Worm (Caenorhabditis elegans) whole organism, L1 larva: ENCODE results near the gene col-181.

ENCODE experiments used
- C04F5.9 ChIP-seq: sonication (generic microtip); optimal IDR thresholded peaks from 2 replicates; lab custom pipeline; 2016; ENCODE audit warnings: missing genetic modification characterization, missing compliant biosample characterization
- F16B12.6 ChIP-seq: fragments of 150-350 bp; optimal IDR thresholded peaks from 2 replicates; lab custom pipeline; 2014; ENCODE audit warnings: missing biosample characterization, missing genetic modification characterization
- aly-2 ChIP-seq: fragments of 150-350 bp; optimal IDR thresholded peaks from 2 replicates; lab custom pipeline; 2014; ENCODE audit warnings: missing biosample characterization, missing genetic modification characterization
- ama-1 ChIP-seq: fragments of 150-350 bp; optimal IDR thresholded peaks from 2 replicates; lab custom pipeline; 2014
- blmp-1 ChIP-seq: fragments of 150-350 bp; optimal IDR thresholded peaks from 2 replicates; lab custom pipeline; 2014; ENCODE audit warnings: missing biosample characterization, missing genetic modification characterization
- ceh-88 ChIP-seq: fragments of 200-800 bp; sonication (Bioruptor generic); IDR thresholded peaks from 2 replicates; pipeline ENCODE4 v1.3.6; 2022; ENCODE audit warnings: missing genetic modification characterization, missing compliant biosample characterization
- ceh-90 ChIP-seq: sonication (generic microtip); optimal IDR thresholded peaks from 2 replicates; lab custom pipeline; 2016; ENCODE audit warnings: missing genetic modification characterization, missing compliant biosample characterization
- dpl-1 ChIP-seq, 3 experiments: fragments of 150-350 bp in 2 of 3; sonication (generic microtip) in 1 of 3; optimal IDR thresholded peaks; 2 replicates each; lab custom pipeline; 2014 to 2017; ENCODE audit warnings: missing biosample characterization in 3 of 3, missing genetic modification characterization in 3 of 3, missing genetic modification reagents in 3 of 3
- dsc-1 ChIP-seq: sonication (generic microtip); optimal IDR thresholded peaks from 2 replicates; lab custom pipeline; 2016; ENCODE audit warnings: mild to moderate bottlenecking, missing genetic modification characterization, missing compliant biosample characterization
- efl-1 ChIP-seq, 4 experiments: fragments of 150-350 bp; optimal IDR thresholded peaks in 3 of 4; peaks in 1 of 4; 1 replicate in 1 of 4; 2 replicates in 3 of 4; lab custom pipeline; 2014; ENCODE audit warnings: missing biosample characterization in 2 of 4, missing genetic modification characterization in 2 of 4, missing genetic modification reagents in 2 of 4
- egl-13 ChIP-seq: sonication (generic microtip); optimal IDR thresholded peaks from 2 replicates; lab custom pipeline; 2016; ENCODE audit warnings: missing genotype, missing genetic modification reagents, missing genetic modification characterization, missing compliant biosample characterization
- egl-27 ChIP-seq, 2 experiments: fragments of 150-350 bp in 1 of 2; sonication (generic microtip); optimal IDR thresholded peaks; 3 replicates each; lab custom pipeline; 2017 to 2018; ENCODE audit warnings: missing biosample characterization in 2 of 2, missing genetic modification characterization in 2 of 2, missing genetic modification reagents in 2 of 2
- elt-2 ChIP-seq: sonication (generic microtip); optimal IDR thresholded peaks from 2 replicates; lab custom pipeline; 2016; ENCODE audit warnings: missing genetic modification characterization, mild to moderate bottlenecking, inconsistent platforms, missing compliant biosample characterization, missing genetic modification reagents
- elt-3 ChIP-seq, 6 experiments: fragments of 150-350 bp in 1 of 6; sonication (generic microtip); optimal IDR thresholded peaks; 2 replicates each; lab custom pipeline; 2017 to 2018; ENCODE audit warnings: missing biosample characterization in 6 of 6, missing genetic modification characterization in 6 of 6, inconsistent platforms in 1 of 6
- fkh-10 ChIP-seq: sonication (generic microtip); optimal IDR thresholded peaks from 2 replicates; lab custom pipeline; 2017; ENCODE audit warnings: missing biosample characterization, missing genetic modification reagents, missing genetic modification characterization
- fkh-4 ChIP-seq: sonication (generic microtip); optimal IDR thresholded peaks from 2 replicates; lab custom pipeline; 2016; ENCODE audit warnings: missing compliant biosample characterization, missing genetic modification characterization, borderline replicate concordance
- fkh-8 ChIP-seq: sonication (generic microtip); optimal IDR thresholded peaks from 2 replicates; lab custom pipeline; 2016; ENCODE audit warnings: mild to moderate bottlenecking, missing genetic modification characterization, missing compliant biosample characterization
- grh-1 ChIP-seq: fragments of 200-800 bp; sonication (Bioruptor generic); IDR thresholded peaks from 2 replicates; pipeline ENCODE4 v1.3.6; 2022; ENCODE audit warnings: missing genetic modification reagents, missing genetic modification characterization, missing compliant biosample characterization
- hlh-17 ChIP-seq: fragments of 200-800 bp; sonication (Bioruptor generic); optimal IDR thresholded peaks from 2 replicates; lab custom pipeline; 2018; ENCODE audit warnings: missing genetic modification characterization, mild to moderate bottlenecking, missing compliant biosample characterization, moderate library complexity, borderline replicate concordance
- hlh-4 ChIP-seq: sonication (generic microtip); optimal IDR thresholded peaks from 2 replicates; lab custom pipeline; 2016; ENCODE audit warnings: mild to moderate bottlenecking, missing genetic modification characterization, missing compliant biosample characterization
- hpl-2 ChIP-seq: fragments of 150-350 bp; optimal IDR thresholded peaks from 2 replicates; lab custom pipeline; 2014; ENCODE audit warnings: missing biosample characterization, missing genetic modification reagents, missing genetic modification characterization
- irx-1 ChIP-seq: sonication (generic microtip); optimal IDR thresholded peaks from 2 replicates; lab custom pipeline; 2016; ENCODE audit warnings: missing genetic modification characterization, missing compliant biosample characterization
- isw-1 ChIP-seq: fragments of 200-800 bp; sonication (Bioruptor generic); IDR thresholded peaks from 2 replicates; pipeline ENCODE4 v1.3.6; 2022; ENCODE audit warnings: missing genetic modification characterization, missing compliant biosample characterization
- jun-1 ChIP-seq: fragments of 150-350 bp; optimal IDR thresholded peaks from 2 replicates; lab custom pipeline; 2014; ENCODE audit warnings: missing biosample characterization, missing genetic modification reagents, missing genetic modification characterization
- lin-14 ChIP-seq: fragments of 200-800 bp; sonication (Bioruptor generic); optimal IDR thresholded peaks from 2 replicates; lab custom pipeline; 2018; ENCODE audit warnings: mild to moderate bottlenecking, missing genetic modification characterization, moderate library complexity, missing compliant biosample characterization
- lin-35 ChIP-seq, 2 experiments: fragments of 150-350 bp; optimal IDR thresholded peaks; 2 replicates each; lab custom pipeline; 2014; ENCODE audit warnings: missing biosample characterization in 2 of 2, missing genetic modification characterization in 2 of 2, missing genetic modification reagents in 2 of 2
- lir-3 ChIP-seq: sonication (generic microtip); optimal IDR thresholded peaks from 2 replicates; lab custom pipeline; 2016; ENCODE audit warnings: mild to moderate bottlenecking, missing genetic modification characterization, moderate library complexity, missing compliant biosample characterization; ENCODE audit not compliant: poor library complexity
- lsy-2 ChIP-seq, 2 experiments: fragments of 150-350 bp; optimal IDR thresholded peaks; 2 replicates each; lab custom pipeline; 2014; ENCODE audit warnings: missing biosample characterization in 2 of 2, missing genetic modification characterization in 2 of 2
- mab-9 ChIP-seq: fragments of 200-800 bp; sonication (Bioruptor generic); IDR thresholded peaks from 2 replicates; pipeline ENCODE4 v1.3.6; 2022; ENCODE audit warnings: missing genetic modification reagents, missing genetic modification characterization, missing compliant biosample characterization
- nhr-12 ChIP-seq: sonication (generic microtip); optimal IDR thresholded peaks from 2 replicates; lab custom pipeline; 2017; ENCODE audit warnings: missing biosample characterization, missing genetic modification characterization
- nhr-19 ChIP-seq: fragments of 200-800 bp; sonication (Bioruptor generic); conservative IDR thresholded peaks from 2 replicates; pipeline ENCODE4 v1.3.6; 2022; ENCODE audit warnings: missing genetic modification characterization, missing compliant biosample characterization
- nhr-47 ChIP-seq: sonication (generic microtip); optimal IDR thresholded peaks from 2 replicates; lab custom pipeline; 2016; ENCODE audit warnings: mild to moderate bottlenecking, missing genetic modification characterization, moderate library complexity, missing compliant biosample characterization
- nhr-76 ChIP-seq: sonication (generic microtip); optimal IDR thresholded peaks from 2 replicates; lab custom pipeline; 2017; ENCODE audit warnings: missing biosample characterization, missing genetic modification characterization
- nhr-85 ChIP-seq: sonication (generic microtip); peaks from one replicate; lab custom pipeline; 2016; ENCODE audit warnings: missing genetic modification characterization, inconsistent platforms, missing compliant biosample characterization
- nhr-90 ChIP-seq: sonication (generic microtip); optimal IDR thresholded peaks from 2 replicates; lab custom pipeline; 2016; ENCODE audit warnings: mild to moderate bottlenecking, missing genetic modification characterization, missing compliant biosample characterization; ENCODE audit not compliant: poor library complexity
- pax-3 ChIP-seq: fragments of 200-800 bp; sonication (Bioruptor generic); optimal IDR thresholded peaks from 2 replicates; lab custom pipeline; 2018; ENCODE audit warnings: mild to moderate bottlenecking, missing genetic modification characterization, moderate library complexity, missing compliant biosample characterization
- pqm-1 ChIP-seq: sonication (generic microtip); optimal IDR thresholded peaks from 3 replicates; lab custom pipeline; 2017; ENCODE audit warnings: missing biosample characterization, missing genetic modification characterization
- rnt-1 ChIP-seq: sonication (generic microtip); optimal IDR thresholded peaks from 2 replicates; lab custom pipeline; 2016; ENCODE audit warnings: mild to moderate bottlenecking, missing genetic modification characterization, moderate library complexity, missing compliant biosample characterization
- sptf-1 ChIP-seq: fragments of 150-350 bp; optimal IDR thresholded peaks from 2 replicates; lab custom pipeline; 2014; ENCODE audit warnings: missing biosample characterization, missing genetic modification characterization
- swsn-7 ChIP-seq: sonication (generic microtip); optimal IDR thresholded peaks from 2 replicates; lab custom pipeline; 2016; ENCODE audit warnings: missing genetic modification characterization, missing compliant biosample characterization
- tbx-2 ChIP-seq: sonication (generic microtip); optimal IDR thresholded peaks from 2 replicates; lab custom pipeline; 2016; ENCODE audit warnings: missing genetic modification characterization, missing compliant biosample characterization
- tlp-1 ChIP-seq: fragments of 150-350 bp; optimal IDR thresholded peaks from 2 replicates; lab custom pipeline; 2014; ENCODE audit warnings: missing biosample characterization, missing genetic modification characterization
- unc-130 ChIP-seq: fragments of 150-350 bp; optimal IDR thresholded peaks from 2 replicates; lab custom pipeline; 2017; ENCODE audit warnings: missing biosample characterization, missing genetic modification characterization, inconsistent platforms
- unc-30 ChIP-seq: sonication (generic microtip); optimal IDR thresholded peaks from 2 replicates; lab custom pipeline; 2017; ENCODE audit warnings: missing biosample characterization, missing genetic modification characterization
- unc-62 ChIP-seq: fragments of 150-350 bp; optimal IDR thresholded peaks from 2 replicates; lab custom pipeline; 2014; ENCODE audit warnings: missing biosample characterization, missing genetic modification reagents, missing genetic modification characterization
- unc-86 ChIP-seq: sonication (generic microtip); optimal IDR thresholded peaks from 2 replicates; lab custom pipeline; 2016; ENCODE audit warnings: missing genetic modification characterization, missing compliant biosample characterization
- unc-98 ChIP-seq: fragments of 200-800 bp; sonication (Bioruptor generic); IDR thresholded peaks from 2 replicates; pipeline ENCODE4 v1.3.6; 2022; ENCODE audit warnings: missing genetic modification characterization, missing compliant biosample characterization
- xbp-1 ChIP-seq: sonication (generic microtip); optimal IDR thresholded peaks from 2 replicates; lab custom pipeline; 2016; ENCODE audit warnings: missing genetic modification characterization, missing compliant biosample characterization
- zag-1 ChIP-seq: fragments of 150-350 bp; optimal IDR thresholded peaks from 2 replicates; lab custom pipeline; 2014; ENCODE audit warnings: missing biosample characterization, missing genetic modification characterization
- ztf-11 ChIP-seq, 2 experiments: sonication (generic microtip); optimal IDR thresholded peaks; 2 replicates each; lab custom pipeline; 2016 to 2017; ENCODE audit warnings: missing genetic modification characterization in 2 of 2, missing biosample characterization in 1 of 2, missing compliant biosample characterization in 1 of 2
- ztf-4 ChIP-seq: fragments of 150-350 bp; optimal IDR thresholded peaks from 2 replicates; lab custom pipeline; 2014; ENCODE audit warnings: missing biosample characterization, missing genetic modification characterization

The col-181 gene

ce11 chrX:12073764-12074163 is 31.0 kb upstream of the col-181 start, which contains the start of gene tmem-145 (continued):
- TF ChIP-seq hlh-17 (GFP tag; lab: Kevin White, UChicago): no peak

- TF ChIP-seq ztf-11 (tag; optimal IDR thresholded peaks at IDR 0.05; lab: Kevin White, UChicago): no peak
- no peak for TF ChIP-seq mab-9 (GFP tag; lab: Robert Waterston, UW)
- TF ChIP-seq fkh-4: no peak
- no peak for TF ChIP-seq sptf-1 (tag; lab: Kevin White, UChicago)
- TF ChIP-seq C04F5.9: no peak
- TF ChIP-seq nhr-19: no peak
- no peak for TF ChIP-seq ceh-88 (GFP tag; lab: Robert Waterston, UW)
- TF ChIP-seq nhr-90 (tag; lab: Kevin White, UChicago): no peak
- peak; percentile 96 for TF ChIP-seq blmp-1 (tag; lab: Kevin White, UChicago)
- no peak for TF ChIP-seq isw-1 (GFP tag; lab: Robert Waterston, UW)
- no peak for TF ChIP-seq zag-1
- TF ChIP-seq xbp-1 (tag; lab: Kevin White, UChicago): no peak
- TF ChIP-seq F16B12.6 (tag; lab: Kevin White, UChicago): no peak
- peak in 1 of 2 experiments; percentile 2 for TF ChIP-seq lsy-2 (tag; optimal IDR thresholded peaks at IDR 0.05; lab: Kevin White, UChicago)
- TF ChIP-seq ztf-4: no peak
- TF ChIP-seq irx-1: no peak
- TF ChIP-seq lir-3: no peak
- no peak for TF ChIP-seq unc-98
- TF ChIP-seq tbx-2 (tag; lab: Kevin White, UChicago): no peak
- peak; percentile 16 for TF ChIP-seq dsc-1 (tag; lab: Kevin White, UChicago)
- TF ChIP-seq grh-1 (GFP tag; lab: Robert Waterston, UW): no peak
- no peak for TF ChIP-seq fkh-10 (GFP tag; lab: Kevin White, UChicago)
- no peak for TF ChIP-seq unc-86
- TF ChIP-seq hlh-4 (tag; lab: Kevin White, UChicago): no peak
- TF ChIP-seq dpl-1 (GFP tag; optimal IDR thresholded peaks at IDR 0.05; lab: Kevin White, UChicago): no peak
- TF ChIP-seq lin-35 (GFP tag; optimal IDR thresholded peaks at IDR 0.05; lab: Kevin White, UChicago): no peak
- TF ChIP-seq swsn-7 (tag; lab: Kevin White, UChicago): no peak
- TF ChIP-seq efl-1 (optimal IDR thresholded peaks at IDR 0.05; lab: Kevin White, UChicago): no peak
- no peak for TF ChIP-seq efl-1 (GFP tag; optimal IDR thresholded peaks at IDR 0.05 in 1 of 2; lab: Kevin White, UChicago)
- no peak for TF ChIP-seq nhr-76 (tag; lab: Kevin White, UChicago)
- no peak for TF ChIP-seq elt-2
- no peak for TF ChIP-seq unc-62
- TF ChIP-seq ama-1 (lab: Kevin White, UChicago): no peak
- peak; percentile 80 for TF ChIP-seq nhr-85
- TF ChIP-seq egl-13 (tag; lab: Kevin White, UChicago): no peak
- no peak for TF ChIP-seq nhr-12 (tag; lab: Kevin White, UChicago)
- TF ChIP-seq rnt-1 (tag; lab: Kevin White, UChicago): no peak
- TF ChIP-seq hpl-2 (GFP tag; lab: Kevin White, UChicago): no peak
- TF ChIP-seq tlp-1 (tag; lab: Kevin White, UChicago): no peak
- TF ChIP-seq egl-27 (tag; optimal IDR thresholded peaks at IDR 0.05; lab: Kevin White, UChicago): no peak
- no peak for TF ChIP-seq unc-130
- TF ChIP-seq jun-1 (tag; lab: Kevin White, UChicago): peak; percentile 19
- TF ChIP-seq elt-3 (tag; optimal IDR thresholded peaks at IDR 0.05; lab: Kevin White, UChicago): no peak
- peak; percentile 31 for TF ChIP-seq nhr-47 (tag; lab: Kevin White, UChicago)
- no peak for TF ChIP-seq pax-3 (tag; lab: Kevin White, UChicago)
- TF ChIP-seq fkh-8 (tag; lab: Kevin White, UChicago): peak; percentile 74
- no peak for TF ChIP-seq aly-2 (tag; lab: Kevin White, UChicago)
- TF ChIP-seq pqm-1 (tag; lab: Kevin White, UChicago): no peak
- peak; percentile 70 for TF ChIP-seq lin-14 (GFP tag; lab: Kevin White, UChicago)
- no peak for TF ChIP-seq ceh-90 (tag; lab: Kevin White, UChicago)
- TF ChIP-seq unc-30 (tag; lab: Kevin White, UChicago): no peak
Observed at ce11 chrX:12080581-12081162, 24.1 kb upstream of the col-181 start.
